Worm (Caenorhabditis elegans): Measurements from ENCODE around the gene R05H10.3.

DNA sequence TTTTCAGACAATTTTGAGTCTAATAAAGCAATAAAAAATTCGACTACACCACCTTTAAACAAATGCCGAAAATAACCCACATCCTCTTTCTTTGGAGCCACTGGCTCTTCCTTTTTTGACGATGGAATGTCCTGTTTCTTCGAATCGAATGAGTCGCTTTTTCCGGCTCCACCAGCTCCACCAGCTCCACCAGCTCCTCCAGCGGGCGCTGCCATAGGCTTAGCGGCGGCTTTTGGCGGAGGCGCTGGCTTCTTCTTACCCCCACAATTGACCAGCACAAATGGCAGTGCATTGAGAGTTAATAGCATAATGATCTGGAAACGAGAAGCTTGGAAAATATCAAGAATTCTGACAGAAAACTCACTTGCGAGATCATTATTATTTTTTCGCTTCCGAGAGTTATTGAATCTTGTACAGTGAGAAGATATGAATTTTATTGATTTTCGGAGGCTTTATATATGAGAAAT is 7.0 kb downstream of the R05H10.3 start, which contains the start of gene Y53F4A.2:
- TF ChIP-seq ceh-82 (tag; optimal IDR thresholded peaks at IDR 0.05) (no peak), aly-2 (tag; optimal IDR thresholded peaks at IDR 0.05) (no peak), ama-1 (optimal IDR thresholded peaks at IDR 0.05) (no peak), ztf-4 (tag; optimal IDR thresholded peaks at IDR 0.05) (no peak), zag-1 (tag; optimal IDR thresholded peaks at IDR 0.05) (no peak)
